Worm (Caenorhabditis elegans) whole organism, L3 larva: ENCODE measurements around the gene T25D3.4.

Experiments used
- elt-2 ChIP-seq: sonication (generic microtip); optimal IDR thresholded peaks from 2 replicates; lab custom pipeline; 2016; ENCODE audit warnings: missing genetic modification reagents, mild to moderate bottlenecking, missing genetic modification characterization, missing compliant biosample characterization
- elt-3 ChIP-seq, 3 experiments: fragments of 150-350 bp in 1 of 3; sonication (generic microtip) in 2 of 3; optimal IDR thresholded peaks; 2 replicates in 2 of 3; 4 replicates in 1 of 3; lab custom pipeline; 2014 to 2017; ENCODE audit warnings: missing biosample characterization in 3 of 3, missing genetic modification characterization in 3 of 3
- nhr-25 ChIP-seq: sonication (generic microtip); optimal IDR thresholded peaks from 2 replicates; lab custom pipeline; 2017; ENCODE audit warnings: missing biosample characterization, missing genetic modification characterization
- nhr-76 ChIP-seq: fragments of 150-350 bp; sonication (generic microtip); optimal IDR thresholded peaks from 5 replicates; lab custom pipeline; 2014; ENCODE audit warnings: missing biosample characterization, missing genetic modification characterization

DNA sequence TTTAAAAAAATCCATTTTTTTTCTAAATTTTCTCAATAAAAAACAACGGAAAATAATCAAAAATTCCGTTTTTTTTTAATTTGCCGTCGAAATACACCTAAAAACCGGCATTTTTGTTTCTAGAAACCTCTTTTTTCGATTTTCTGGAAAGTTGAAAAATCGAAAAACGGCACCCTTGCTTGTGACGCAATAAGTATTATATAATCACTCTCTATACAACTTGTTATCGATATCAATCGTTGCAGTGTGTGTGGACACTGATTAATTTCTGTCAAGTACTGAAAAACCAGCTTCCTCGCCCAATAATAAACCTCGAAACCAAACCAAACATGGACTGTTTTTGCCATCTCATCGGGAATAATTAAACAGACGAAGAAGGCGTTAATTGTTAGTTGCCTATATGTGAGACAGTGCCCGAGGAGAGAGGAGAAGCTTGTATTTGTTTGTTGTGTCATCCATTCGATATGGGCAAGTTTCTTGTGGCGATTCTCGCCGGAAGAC lies 10.0 kb downstream of the T25D3.4 start:
- no peak for TF ChIP-seq elt-3 (tag; optimal IDR thresholded peaks at IDR 0.05; lab: Kevin White, UChicago)
- no peak for TF ChIP-seq nhr-25
- peak; percentile 19 for TF ChIP-seq elt-2 (tag; lab: Kevin White, UChicago)
- TF ChIP-seq nhr-76: no peak
